Worm (Caenorhabditis elegans) whole organism, L4 larva: ENCODE results near the gene hir-1.

Source experiments
- T26A8.4 ChIP-seq: fragments of 200-800 bp; sonication (Bioruptor generic); IDR thresholded peaks from 2 replicates; pipeline ENCODE4 v1.3.6; 2022; ENCODE audit warnings: missing genetic modification characterization, missing compliant biosample characterization
- Y105C5A.15 ChIP-seq: fragments of 200-800 bp; sonication (Bioruptor generic); IDR thresholded peaks from 2 replicates; pipeline ENCODE4 v1.3.6; 2022; ENCODE audit warnings: missing genetic modification characterization, missing compliant biosample characterization
- Y5F2A.4 ChIP-seq: fragments of 200-800 bp; sonication (Bioruptor generic); optimal IDR thresholded peaks from 2 replicates; lab custom pipeline; 2018; ENCODE audit warnings: mild to moderate bottlenecking, missing genetic modification characterization, missing compliant biosample characterization
- ZK337.2 ChIP-seq: fragments of 200-800 bp; sonication (Bioruptor generic); IDR thresholded peaks from 2 replicates; pipeline ENCODE4 v1.3.6; 2022; ENCODE audit warnings: missing genetic modification reagents, missing genetic modification characterization, missing compliant biosample characterization
- aha-1 ChIP-seq: fragments of 150-350 bp; peaks from one replicate; lab custom pipeline; 2014; ENCODE audit warnings: missing biosample characterization, missing genetic modification characterization
- ama-1 ChIP-seq: fragments of 150-350 bp; optimal IDR thresholded peaks from 2 replicates; lab custom pipeline; 2014; ENCODE audit warnings: inconsistent platforms, mixed read lengths
- arid-1 ChIP-seq: fragments of 200-800 bp; sonication (Bioruptor generic); conservative IDR thresholded peaks from 2 replicates; pipeline ENCODE4 v1.3.6; 2022; ENCODE audit warnings: missing genetic modification reagents, missing genetic modification characterization, missing compliant biosample characterization
- ceh-62 ChIP-seq: sonication (generic microtip); optimal IDR thresholded peaks from 2 replicates; lab custom pipeline; 2017; ENCODE audit warnings: missing biosample characterization, missing genetic modification characterization
- cey-2 ChIP-seq: sonication (generic microtip); optimal IDR thresholded peaks from 3 replicates; lab custom pipeline; 2017; ENCODE audit warnings: missing genetic modification characterization, mild to moderate bottlenecking, missing compliant biosample characterization, antibody characterized with exemption, borderline replicate concordance; ENCODE audit not compliant: insufficient read depth
- dmd-8 ChIP-seq: fragments of 200-800 bp; sonication (Bioruptor generic); IDR thresholded peaks from 2 replicates; pipeline ENCODE4 v1.3.6; 2022; ENCODE audit warnings: missing genetic modification characterization, missing compliant biosample characterization
- dmd-9 ChIP-seq: fragments of 200-800 bp; sonication (Bioruptor generic); IDR thresholded peaks from 2 replicates; pipeline ENCODE4 v1.3.6; 2022; ENCODE audit warnings: missing genetic modification reagents, missing genetic modification characterization, missing compliant biosample characterization
- duxl-1 ChIP-seq: sonication (generic microtip); optimal IDR thresholded peaks from 2 replicates; lab custom pipeline; 2016; ENCODE audit warnings: mild to moderate bottlenecking, missing genetic modification characterization, moderate library complexity, missing compliant biosample characterization; ENCODE audit not compliant: poor library complexity
- egl-43 ChIP-seq: fragments of 200-800 bp; sonication (Bioruptor generic); IDR thresholded peaks from 2 replicates; pipeline ENCODE4 v1.3.6; 2022; ENCODE audit warnings: missing genetic modification reagents, missing genetic modification characterization, missing compliant biosample characterization
- fos-1 ChIP-seq: fragments of 150-350 bp; optimal IDR thresholded peaks from 2 replicates; lab custom pipeline; 2014; ENCODE audit warnings: missing biosample characterization, missing genetic modification characterization
- hif-1 ChIP-seq, 2 experiments: sonication (generic microtip); optimal IDR thresholded peaks; 2 replicates each; lab custom pipeline; 2016 to 2017; ENCODE audit warnings: missing compliant biosample characterization in 2 of 2, missing genetic modification characterization in 2 of 2, missing genetic modification reagents in 2 of 2, missing genotype in 2 of 2, mild to moderate bottlenecking in 1 of 2
- hlh-11 ChIP-seq: fragments of 200-800 bp; sonication (Bioruptor generic); optimal IDR thresholded peaks from 2 replicates; lab custom pipeline; 2018; ENCODE audit warnings: mild to moderate bottlenecking, missing genetic modification characterization, missing compliant biosample characterization
- hlh-30 ChIP-seq: sonication (generic microtip); optimal IDR thresholded peaks from 2 replicates; lab custom pipeline; 2017; ENCODE audit warnings: antibody characterized with exemption, mild to moderate bottlenecking, missing genetic modification characterization, missing compliant biosample characterization; ENCODE audit not compliant: insufficient read depth
- lin-13 ChIP-seq: fragments of 150-350 bp; optimal IDR thresholded peaks from 2 replicates; lab custom pipeline; 2014; ENCODE audit warnings: missing biosample characterization, missing genetic modification reagents, missing genetic modification characterization
- lin-38 ChIP-seq: fragments of 200-800 bp; sonication (Bioruptor generic); IDR thresholded peaks from 2 replicates; pipeline ENCODE4 v1.3.6; 2022; ENCODE audit warnings: missing genetic modification reagents, missing genetic modification characterization, missing compliant biosample characterization
- lsy-2 ChIP-seq, 2 experiments: fragments of 150-350 bp in 1 of 2; sonication (generic microtip) in 1 of 2; optimal IDR thresholded peaks; 2 replicates each; lab custom pipeline; 2014 to 2017; ENCODE audit warnings: missing biosample characterization in 2 of 2, missing genetic modification characterization in 2 of 2
- madf-5 ChIP-seq, 2 experiments: fragments of 200-800 bp; sonication (Bioruptor generic); IDR thresholded peaks; 2 replicates each; pipeline ENCODE4 v1.3.6; 2022; ENCODE audit warnings: missing compliant biosample characterization in 2 of 2, missing genetic modification characterization in 2 of 2
- mdl-1 ChIP-seq, 2 experiments: fragments of 150-350 bp in 1 of 2; sonication (generic microtip) in 1 of 2; optimal IDR thresholded peaks; 2 replicates each; lab custom pipeline; 2014 to 2017; ENCODE audit warnings: missing biosample characterization in 2 of 2, missing genetic modification characterization in 2 of 2
- mdt-29 ChIP-seq: fragments of 200-800 bp; sonication (Bioruptor generic); IDR thresholded peaks from 2 replicates; pipeline ENCODE4 v1.3.6; 2022; ENCODE audit warnings: missing genetic modification reagents, missing genetic modification characterization, missing compliant biosample characterization
- mep-1 ChIP-seq: fragments of 150-350 bp; sonication (generic microtip); optimal IDR thresholded peaks from 3 replicates; lab custom pipeline; 2014; ENCODE audit warnings: missing biosample characterization, missing genetic modification characterization
- mes-2 ChIP-seq: sonication (generic microtip); optimal IDR thresholded peaks from 2 replicates; lab custom pipeline; 2016; ENCODE audit warnings: missing genotype, mild to moderate bottlenecking, missing genetic modification characterization, missing compliant biosample characterization; ENCODE audit not compliant: poor library complexity, severe bottlenecking
- mxl-3 ChIP-seq: fragments of 200-800 bp; sonication (Bioruptor generic); optimal IDR thresholded peaks from 2 replicates; lab custom pipeline; 2018; ENCODE audit warnings: mild to moderate bottlenecking, missing genetic modification characterization, missing compliant biosample characterization
- nhr-111 ChIP-seq: fragments of 200-800 bp; sonication (Bioruptor generic); optimal IDR thresholded peaks from 2 replicates; lab custom pipeline; 2018; ENCODE audit warnings: mild to moderate bottlenecking, missing genetic modification characterization, missing compliant biosample characterization
- nhr-28 ChIP-seq: fragments of 150-350 bp; optimal IDR thresholded peaks from 2 replicates; lab custom pipeline; 2014; ENCODE audit warnings: missing biosample characterization, missing genetic modification characterization
- nhr-41 ChIP-seq: fragments of 200-800 bp; sonication (Bioruptor generic); IDR thresholded peaks from 2 replicates; pipeline ENCODE4 v1.3.6; 2022; ENCODE audit warnings: missing genetic modification reagents, missing genetic modification characterization, missing compliant biosample characterization
- php-3 ChIP-seq: fragments of 200-800 bp; sonication (Bioruptor generic); IDR thresholded peaks from 2 replicates; pipeline ENCODE4 v1.3.6; 2022; ENCODE audit warnings: missing genetic modification reagents, missing genetic modification characterization, missing compliant biosample characterization
- pqm-1 ChIP-seq: sonication (generic microtip); optimal IDR thresholded peaks from 2 replicates; lab custom pipeline; 2017; ENCODE audit warnings: missing biosample characterization, missing genetic modification characterization
- snpc-1.2 ChIP-seq: fragments of 200-800 bp; sonication (Bioruptor generic); IDR thresholded peaks from 2 replicates; pipeline ENCODE4 v1.3.6; 2022; ENCODE audit warnings: missing genetic modification reagents, missing genetic modification characterization, missing compliant biosample characterization
- tag-97 ChIP-seq: fragments of 200-800 bp; sonication (Bioruptor generic); IDR thresholded peaks from 2 replicates; pipeline ENCODE4 v1.3.6; 2022; ENCODE audit warnings: missing genetic modification characterization, missing compliant biosample characterization
- unc-130 ChIP-seq: sonication (generic microtip); optimal IDR thresholded peaks from 2 replicates; lab custom pipeline; 2016; ENCODE audit warnings: missing genetic modification reagents, missing genetic modification characterization, missing compliant biosample characterization
- unc-62 ChIP-seq, 3 experiments: fragments of 150-350 bp in 1 of 3; sonication (generic microtip); optimal IDR thresholded peaks in 2 of 3; peaks in 1 of 3; 1 replicate in 1 of 3; 2 replicates in 2 of 3; lab custom pipeline; 2014 to 2017; ENCODE audit warnings: missing biosample characterization in 3 of 3, missing genetic modification characterization in 3 of 3, missing genetic modification reagents in 3 of 3, missing genotype in 1 of 3
- zfp-3 ChIP-seq: fragments of 200-800 bp; sonication (Bioruptor generic); conservative IDR thresholded peaks from 2 replicates; pipeline ENCODE4 v1.3.6; 2022; ENCODE audit warnings: missing genetic modification reagents, missing genetic modification characterization, missing compliant biosample characterization
- zip-2 ChIP-seq: fragments of 150-350 bp; optimal IDR thresholded peaks from 2 replicates; lab custom pipeline; 2014; ENCODE audit warnings: missing biosample characterization, missing genetic modification characterization
- ztf-11 ChIP-seq: fragments of 150-350 bp; optimal IDR thresholded peaks from 2 replicates; lab custom pipeline; 2014; ENCODE audit warnings: missing biosample characterization, missing genetic modification characterization

Gene hir-1

ce11 chrV:5523260-5523659 is 1.3 kb downstream of the hir-1 start:
- TF ChIP-seq zfp-3 (GFP tag; lab: Robert Waterston, UW): no peak
- no peak for TF ChIP-seq nhr-111 (GFP tag; lab: Kevin White, UChicago)
- no peak for TF ChIP-seq duxl-1
- peak in 1 of 2 experiments; percentile 83 for TF ChIP-seq unc-62 (GFP tag; optimal IDR thresholded peaks at IDR 0.05 in 1 of 2; lab: Kevin White, UChicago)
- no peak for TF ChIP-seq unc-62 (tag; optimal IDR thresholded peaks at IDR 0.05; lab: Kevin White, UChicago)
- no peak for TF ChIP-seq snpc-1.2 (GFP tag; lab: Robert Waterston, UW)
- TF ChIP-seq zip-2 (tag; lab: Kevin White, UChicago): no peak
- TF ChIP-seq pqm-1 (tag; lab: Kevin White, UChicago): no peak
- TF ChIP-seq nhr-28 (tag; lab: Kevin White, UChicago): peak; percentile 22
- no peak for TF ChIP-seq madf-5 (GFP tag; IDR thresholded peaks at IDR 0.05; lab: Robert Waterston, UW)
- TF ChIP-seq mep-1 (tag; lab: Kevin White, UChicago): no peak
- TF ChIP-seq mes-2: no peak

- TF ChIP-seq lin-38 (GFP tag; lab: Robert Waterston, UW): no peak
- peak; percentile 80 for TF ChIP-seq aha-1
- peak in 1 of 2 experiments; percentile 80 for TF ChIP-seq unc-62 (GFP tag; optimal IDR thresholded peaks at IDR 0.05 in 1 of 2; lab: Kevin White, UChicago)
- TF ChIP-seq unc-62 (tag; optimal IDR thresholded peaks at IDR 0.05; lab: Kevin White, UChicago): no peak
These were observed 3.3 kb downstream of the hir-1 start for ce11 chrV:5525208-5525607.

ce11 chrV:5527694-5528093 is 5.8 kb downstream of the hir-1 start:
- TF ChIP-seq dmd-9 (GFP tag; lab: Robert Waterston, UW) (no peak), unc-62 (GFP tag; optimal IDR thresholded peaks at IDR 0.05 in 1 of 2; lab: Kevin White, UChicago) (peak in 1 of 2 experiments; percentile 92), unc-62 (tag; optimal IDR thresholded peaks at IDR 0.05; lab: Kevin White, UChicago) (no peak), Y105C5A.15 (GFP tag; lab: Robert Waterston, UW) (no peak), fos-1 (tag; lab: Kevin White, UChicago) (no peak)

ce11 chrV:5533755-5534154 is 11.8 kb downstream of the hir-1 start, which contains the start of gene grl-1:
Gene grl-1 (minus strand): TSS chrV:5533855.
- no peak for TF ChIP-seq hlh-11

DNA sequence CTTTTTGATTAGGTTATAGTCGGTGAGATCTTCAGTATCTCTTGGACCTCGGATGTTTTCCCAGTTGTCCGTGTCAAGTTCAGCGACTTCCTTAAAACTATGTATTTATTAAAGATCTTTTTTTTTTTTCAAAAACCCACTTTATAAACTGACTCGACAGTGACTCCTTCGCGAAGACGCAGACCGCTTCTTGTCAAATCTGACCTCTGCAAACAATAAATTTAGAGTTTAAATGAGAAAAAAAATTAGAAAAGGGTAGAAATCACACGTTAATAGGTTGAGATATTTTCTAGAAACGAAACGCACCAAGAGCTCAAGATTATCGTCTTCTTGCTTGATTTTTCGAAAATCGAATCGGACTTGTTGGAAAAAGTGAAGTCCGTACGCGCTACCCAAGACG is 13.8 kb downstream of the hir-1 start, which contains the start of gene C24G6.8:
TSS of gene C24G6.8 (minus strand) at position 101 of the 400 bp plus-strand sequence.
- TF ChIP-seq T26A8.4: no peak
- TF ChIP-seq unc-62 (GFP tag; optimal IDR thresholded peaks at IDR 0.05 in 1 of 2; lab: Kevin White, UChicago): peak in 1 of 2 experiments; percentile 3
- TF ChIP-seq unc-62 (tag; optimal IDR thresholded peaks at IDR 0.05; lab: Kevin White, UChicago): no peak

DNA sequence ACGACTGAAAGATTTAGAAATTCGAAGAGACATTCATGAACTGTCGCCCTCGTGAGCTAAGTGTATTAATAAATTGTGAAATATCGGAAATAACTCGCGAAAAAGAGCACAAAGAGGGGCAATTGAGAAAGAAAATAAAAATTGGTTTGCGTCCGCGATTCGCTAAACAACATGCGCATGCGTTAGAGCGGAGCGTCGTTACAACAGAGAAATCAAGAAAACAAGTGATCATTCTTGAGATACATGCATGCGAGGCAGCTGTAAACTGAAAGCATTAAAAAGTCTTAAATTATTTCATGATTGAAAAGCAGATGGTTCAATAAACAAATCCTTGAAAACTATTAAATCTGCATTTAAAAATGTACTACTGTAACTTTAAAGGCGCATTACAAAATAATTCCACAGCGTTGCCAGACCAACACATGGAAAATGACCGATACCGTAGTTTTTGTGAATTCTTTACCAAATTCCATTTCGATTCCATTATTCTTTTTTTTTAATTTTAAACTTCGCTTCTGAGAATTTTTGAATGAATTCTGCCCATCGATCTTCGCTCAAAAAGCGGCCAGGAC is 14.4 kb downstream of the hir-1 start, which contains the start of the genes cox-16 and syp-2:
TSS of gene cox-16 (minus strand) at position 4 of the 572 bp plus-strand sequence.
TSS of gene syp-2 (plus strand) at position 248 of the 572 bp plus-strand sequence.
- TF ChIP-seq ZK337.2 (no peak), lin-13 (no peak), tag-97 (GFP tag; lab: Robert Waterston, UW) (no peak), dmd-9 (GFP tag; lab: Robert Waterston, UW) (no peak), aha-1 (no peak), ama-1 (lab: Kevin White, UChicago) (no peak), Y5F2A.4 (no peak), nhr-41 (GFP tag; lab: Robert Waterston, UW) (no peak), mxl-3 (GFP tag; lab: Kevin White, UChicago) (no peak), lsy-2 (tag; optimal IDR thresholded peaks at IDR 0.05; lab: Kevin White, UChicago) (no peak), php-3 (GFP tag; lab: Robert Waterston, UW) (no peak), arid-1 (no peak), hif-1 (tag; optimal IDR thresholded peaks at IDR 0.05; lab: Kevin White, UChicago) (no peak), ztf-11 (tag; lab: Kevin White, UChicago) (no peak), dmd-8 (no peak), snpc-1.2 (GFP tag; lab: Robert Waterston, UW) (0 out of 2 replicates have a peak, but pooled peaks have one; percentile 36), hlh-11 (no peak), mes-2 (peak; percentile 8), mdl-1 (tag; optimal IDR thresholded peaks at IDR 0.05; lab: Kevin White, UChicago) (no peak), egl-43 (GFP tag; lab: Robert Waterston, UW) (no peak), mdt-29 (no peak), hlh-30 (tag; lab: Kevin White, UChicago) (peak; percentile 18), unc-130 (GFP tag; lab: Kevin White, UChicago) (peak; percentile 26), duxl-1 (no peak), ceh-62 (tag; lab: Kevin White, UChicago) (no peak), cey-2 (tag; lab: Kevin White, UChicago) (no peak)
